Worm (Caenorhabditis elegans) whole organism, young adult: Measurements from ENCODE around the gene K08B5.1.

Experiments used
- B0035.1 ChIP-seq: sonication (generic microtip); optimal IDR thresholded peaks from 2 replicates; lab custom pipeline; 2016; ENCODE audit warnings: missing genetic modification characterization, mild to moderate bottlenecking, missing compliant biosample characterization, missing genotype, missing genetic modification reagents
- F33H1.4 ChIP-seq: fragments of 200-800 bp; sonication (Bioruptor generic); IDR thresholded peaks from 2 replicates; pipeline ENCODE4 v1.3.6; 2022; ENCODE audit warnings: missing genetic modification reagents, missing genetic modification characterization, missing compliant biosample characterization
- F55B11.4 ChIP-seq: sonication (generic microtip); optimal IDR thresholded peaks from 2 replicates; lab custom pipeline; 2016; ENCODE audit warnings: missing compliant biosample characterization, missing genetic modification characterization, borderline replicate concordance; ENCODE audit not compliant: insufficient read depth
- F57A8.1 ChIP-seq: fragments of 200-800 bp; sonication (Bioruptor generic); optimal IDR thresholded peaks from 2 replicates; lab custom pipeline; 2018; ENCODE audit warnings: mild to moderate bottlenecking, missing genetic modification characterization, moderate library complexity, missing compliant biosample characterization
- K11D2.4 ChIP-seq: fragments of 200-800 bp; sonication (Bioruptor generic); IDR thresholded peaks from 2 replicates; pipeline ENCODE4 v1.3.6; 2022; ENCODE audit warnings: missing genetic modification reagents, missing genetic modification characterization, missing compliant biosample characterization
- K12H6.12 ChIP-seq: fragments of 200-800 bp; sonication (Bioruptor generic); optimal IDR thresholded peaks from 2 replicates; lab custom pipeline; 2018; ENCODE audit warnings: mild to moderate bottlenecking, missing genetic modification characterization, missing compliant biosample characterization
- T07F8.4 ChIP-seq: sonication (generic microtip); optimal IDR thresholded peaks from 2 replicates; lab custom pipeline; 2016; ENCODE audit warnings: mild to moderate bottlenecking, missing genetic modification characterization, moderate library complexity, missing compliant biosample characterization
- Y53F4B.3 ChIP-seq: fragments of 200-800 bp; sonication (Bioruptor generic); IDR thresholded peaks from 2 replicates; pipeline ENCODE4 v1.3.6; 2022; ENCODE audit warnings: missing genetic modification reagents, missing genetic modification characterization, missing compliant biosample characterization
- Y53G8AR.9 ChIP-seq: fragments of 200-800 bp; sonication (Bioruptor generic); conservative IDR thresholded peaks from 2 replicates; pipeline ENCODE4 v1.3.6; 2022; ENCODE audit warnings: missing genetic modification reagents, missing genetic modification characterization, missing compliant biosample characterization
- Y79H2A.3 ChIP-seq: fragments of 200-800 bp; sonication (Bioruptor generic); conservative IDR thresholded peaks from 2 replicates; pipeline ENCODE4 v1.3.6; 2022; ENCODE audit warnings: missing genetic modification reagents, missing genetic modification characterization, missing compliant biosample characterization
- Y95B8A.8 ChIP-seq: fragments of 200-800 bp; sonication (Bioruptor generic); IDR thresholded peaks from 2 replicates; pipeline ENCODE4 v1.3.6; 2022; ENCODE audit warnings: missing genetic modification reagents, missing genetic modification characterization, missing compliant biosample characterization
- akir-1 ChIP-seq: fragments of 200-800 bp; sonication (Bioruptor generic); optimal IDR thresholded peaks from 2 replicates; lab custom pipeline; 2018; ENCODE audit warnings: mild to moderate bottlenecking, missing genetic modification characterization, moderate library complexity, missing compliant biosample characterization
- aptf-3 ChIP-seq: fragments of 200-800 bp; sonication (Bioruptor generic); IDR thresholded peaks from 2 replicates; pipeline ENCODE4 v1.3.6; 2022; ENCODE audit warnings: missing genetic modification characterization, missing compliant biosample characterization
- athp-1 ChIP-seq: sonication (generic microtip); optimal IDR thresholded peaks from 2 replicates; lab custom pipeline; 2017; ENCODE audit warnings: mild to moderate bottlenecking, missing genetic modification characterization, missing compliant biosample characterization
- attf-5 ChIP-seq: fragments of 200-800 bp; sonication (Bioruptor generic); optimal IDR thresholded peaks from 2 replicates; lab custom pipeline; 2018; ENCODE audit warnings: mild to moderate bottlenecking, missing genetic modification characterization, missing compliant biosample characterization
- attf-6 ChIP-seq: fragments of 200-800 bp; sonication (Bioruptor generic); IDR thresholded peaks from 2 replicates; pipeline ENCODE4 v1.3.6; 2022; ENCODE audit warnings: missing genetic modification reagents, missing genetic modification characterization, missing compliant biosample characterization
- bed-2 ChIP-seq: fragments of 200-800 bp; sonication (Bioruptor generic); IDR thresholded peaks from 2 replicates; pipeline ENCODE4 v1.3.6; 2022; ENCODE audit warnings: missing genetic modification reagents, missing genetic modification characterization, missing compliant biosample characterization
- ccch-3 ChIP-seq: fragments of 200-800 bp; sonication (Bioruptor generic); optimal IDR thresholded peaks from 2 replicates; lab custom pipeline; 2018; ENCODE audit warnings: mild to moderate bottlenecking, missing genetic modification characterization, missing compliant biosample characterization
- cebp-1 ChIP-seq, 2 experiments: fragments of 200-800 bp in 1 of 2; sonication (Bioruptor generic) in 1 of 2; sonication (generic microtip) in 1 of 2; IDR thresholded peaks in 1 of 2; optimal IDR thresholded peaks in 1 of 2; 2 replicates each; pipeline versions ENCODE4 v1.3.6 to Lab custom; 2017 to 2022; ENCODE audit warnings: missing compliant biosample characterization in 2 of 2, missing genetic modification characterization in 2 of 2, mild to moderate bottlenecking in 1 of 2, missing genetic modification reagents in 1 of 2, moderate library complexity in 1 of 2
- ceh-27 ChIP-seq: fragments of 200-800 bp; sonication (Bioruptor generic); optimal IDR thresholded peaks from 2 replicates; lab custom pipeline; 2018; ENCODE audit warnings: mild to moderate bottlenecking, missing genetic modification characterization, moderate library complexity, missing compliant biosample characterization
- ceh-58 ChIP-seq: fragments of 200-800 bp; sonication (Bioruptor generic); IDR thresholded peaks from 2 replicates; pipeline ENCODE4 v1.3.6; 2022; ENCODE audit warnings: missing genetic modification characterization, missing compliant biosample characterization
- him-1 ChIP-seq: sonication (generic microtip); optimal IDR thresholded peaks from 2 replicates; lab custom pipeline; 2016; ENCODE audit warnings: missing genotype, missing genetic modification reagents, missing genetic modification characterization, missing compliant biosample characterization
- hmg-1.2 ChIP-seq: fragments of 200-800 bp; sonication (Bioruptor generic); IDR thresholded peaks from 2 replicates; pipeline ENCODE4 v1.3.6; 2022; ENCODE audit warnings: missing genetic modification reagents, missing genetic modification characterization, missing compliant biosample characterization
- let-526 ChIP-seq: fragments of 200-800 bp; sonication (Bioruptor generic); IDR thresholded peaks from 2 replicates; pipeline ENCODE4 v1.3.6; 2022; ENCODE audit warnings: missing genetic modification reagents, missing genetic modification characterization, missing compliant biosample characterization
- lin-26 ChIP-seq: fragments of 200-800 bp; sonication (Bioruptor generic); IDR thresholded peaks from 2 replicates; pipeline ENCODE4 v1.3.6; 2022; ENCODE audit warnings: missing genetic modification reagents, missing genetic modification characterization, missing compliant biosample characterization
- lir-1 ChIP-seq: fragments of 200-800 bp; sonication (Bioruptor generic); conservative IDR thresholded peaks from 2 replicates; pipeline ENCODE4 v1.3.6; 2022; ENCODE audit warnings: missing genetic modification reagents, missing genetic modification characterization, missing compliant biosample characterization
- madf-10 ChIP-seq: sonication (generic microtip); optimal IDR thresholded peaks from 2 replicates; lab custom pipeline; 2016; ENCODE audit warnings: mild to moderate bottlenecking, missing genetic modification characterization, missing compliant biosample characterization
- madf-6 ChIP-seq: fragments of 200-800 bp; sonication (Bioruptor generic); IDR thresholded peaks from 2 replicates; pipeline ENCODE4 v1.3.6; 2022; ENCODE audit warnings: missing genetic modification reagents, missing genetic modification characterization, missing compliant biosample characterization
- madf-8 ChIP-seq: fragments of 200-800 bp; sonication (Bioruptor generic); conservative IDR thresholded peaks from 2 replicates; pipeline ENCODE4 v1.3.6; 2022; ENCODE audit warnings: missing genetic modification reagents, missing genetic modification characterization, missing compliant biosample characterization
- nhr-120 ChIP-seq: fragments of 200-800 bp; sonication (Bioruptor generic); IDR thresholded peaks from 2 replicates; pipeline ENCODE4 v1.3.6; 2022; ENCODE audit warnings: missing genetic modification characterization, missing compliant biosample characterization
- nhr-90 ChIP-seq: sonication (generic microtip); optimal IDR thresholded peaks from 2 replicates; lab custom pipeline; 2016; ENCODE audit warnings: missing genotype, mild to moderate bottlenecking, missing genetic modification characterization, missing compliant biosample characterization
- rec-8 ChIP-seq, 2 experiments: sonication (generic microtip); optimal IDR thresholded peaks; 2 replicates each; lab custom pipeline; 2016; ENCODE audit warnings: mild to moderate bottlenecking in 2 of 2, missing genetic modification characterization in 2 of 2, missing genetic modification reagents in 2 of 2, missing genotype in 2 of 2, missing biosample characterization in 1 of 2, missing compliant biosample characterization in 1 of 2, moderate library complexity in 1 of 2
- repo-1 ChIP-seq: sonication (generic microtip); optimal IDR thresholded peaks from 2 replicates; lab custom pipeline; 2017; ENCODE audit warnings: mild to moderate bottlenecking, missing genetic modification characterization, missing compliant biosample characterization
- rpc-1 ChIP-seq, 2 experiments: fragments of 150-350 bp in 1 of 2; sonication (generic microtip) in 1 of 2; optimal IDR thresholded peaks; 2 replicates each; lab custom pipeline; 2014 to 2018; ENCODE audit warnings: missing biosample characterization in 1 of 2, missing genetic modification characterization in 1 of 2, missing genetic modification reagents in 1 of 2, missing genotype in 1 of 2
- sdz-38 ChIP-seq: sonication (generic microtip); optimal IDR thresholded peaks from 2 replicates; lab custom pipeline; 2016; ENCODE audit warnings: missing genotype, missing genetic modification characterization, missing compliant biosample characterization
- sea-2 ChIP-seq: fragments of 200-800 bp; sonication (Bioruptor generic); IDR thresholded peaks from 2 replicates; pipeline ENCODE4 v1.3.6; 2022; ENCODE audit warnings: missing genetic modification characterization, missing compliant biosample characterization
- snpc-1.1 ChIP-seq: sonication (generic microtip); optimal IDR thresholded peaks from 2 replicates; lab custom pipeline; 2017; ENCODE audit warnings: missing genetic modification characterization, mild to moderate bottlenecking, missing compliant biosample characterization, antibody characterized with exemption, moderate library complexity, missing genotype, missing genetic modification reagents; ENCODE audit not compliant: insufficient read depth
- snpc-1.3 ChIP-seq: sonication (generic microtip); optimal IDR thresholded peaks from 2 replicates; lab custom pipeline; 2017; ENCODE audit warnings: missing genetic modification characterization, mild to moderate bottlenecking, missing compliant biosample characterization, antibody characterized with exemption, moderate library complexity, missing genotype, missing genetic modification reagents; ENCODE audit not compliant: insufficient read depth
- snpc-3.4 ChIP-seq: sonication (generic microtip); optimal IDR thresholded peaks from 2 replicates; lab custom pipeline; 2017; ENCODE audit warnings: missing genetic modification characterization, mild to moderate bottlenecking, missing compliant biosample characterization, antibody characterized with exemption, moderate library complexity, missing genotype, missing genetic modification reagents
- snpc-4 ChIP-seq, 5 experiments: fragments of 150-350 bp in 1 of 5; sonication (generic microtip) in 4 of 5; optimal IDR thresholded peaks; 2 replicates each; lab custom pipeline; 2014 to 2018; ENCODE audit warnings: missing genetic modification characterization in 5 of 5, missing biosample characterization in 3 of 5, antibody characterized with exemption in 2 of 5, mild to moderate bottlenecking in 2 of 5, missing compliant biosample characterization in 2 of 5, missing genotype in 2 of 5, moderate library complexity in 2 of 5, missing genetic modification reagents in 1 of 5
- tbx-9 ChIP-seq: sonication (generic microtip); optimal IDR thresholded peaks from 2 replicates; lab custom pipeline; 2016; ENCODE audit warnings: borderline replicate concordance, missing genetic modification characterization, inconsistent platforms, missing compliant biosample characterization
- tlf-1 ChIP-seq: fragments of 200-800 bp; sonication (Bioruptor generic); optimal IDR thresholded peaks from 2 replicates; lab custom pipeline; 2018; ENCODE audit warnings: mild to moderate bottlenecking, missing genetic modification characterization, missing compliant biosample characterization
- unc-130 ChIP-seq: sonication (generic microtip); optimal IDR thresholded peaks from 2 replicates; lab custom pipeline; 2016; ENCODE audit warnings: missing genetic modification reagents, missing genetic modification characterization, missing compliant biosample characterization
- unc-62 ChIP-seq: fragments of 150-350 bp; optimal IDR thresholded peaks from 2 replicates; lab custom pipeline; 2014; ENCODE audit warnings: missing biosample characterization, missing genetic modification reagents, missing genetic modification characterization
- ztf-28 ChIP-seq: fragments of 200-800 bp; sonication (Bioruptor generic); IDR thresholded peaks from 2 replicates; pipeline ENCODE4 v1.3.6; 2022; ENCODE audit warnings: missing genetic modification reagents, missing genetic modification characterization, missing compliant biosample characterization

Gene K08B5.1

DNA sequence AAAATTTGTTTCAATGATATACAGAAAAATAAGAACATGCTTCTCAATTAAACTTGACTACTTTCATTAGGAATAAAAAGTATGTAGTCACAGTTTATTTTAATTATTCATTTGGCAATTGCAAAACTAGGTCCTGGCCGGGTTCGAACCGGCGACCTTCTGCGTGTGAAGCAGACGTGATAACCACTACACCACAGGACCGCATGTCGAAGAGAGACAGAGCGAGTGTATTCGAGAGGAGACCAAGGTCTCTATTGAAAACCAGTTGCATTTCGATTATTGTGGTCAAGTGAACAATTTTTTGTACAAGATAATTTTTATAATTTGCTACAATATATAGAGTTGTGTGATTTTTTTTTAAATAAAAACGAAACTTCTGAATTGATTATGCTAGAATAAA lies 32.6 kb downstream of the K08B5.1 start:
- peak; percentile 23 for TF ChIP-seq akir-1 (GFP tag; lab: Kevin White, UChicago)
- TF ChIP-seq attf-5 (GFP tag; lab: Kevin White, UChicago) = peak; percentile 52
- TF ChIP-seq ccch-3 (GFP tag; lab: Kevin White, UChicago) = no peak
- peak; percentile 60; the same call in 1 of the 2 replicates for TF ChIP-seq let-526 (GFP tag; lab: Robert Waterston, UW)
- no peak for TF ChIP-seq F57A8.1 (GFP tag; lab: Kevin White, UChicago)
- TF ChIP-seq K12H6.12 (tag; lab: Kevin White, UChicago) = peak; percentile 28
- TF ChIP-seq lin-26 (GFP tag; lab: Robert Waterston, UW) = peak; percentile 84
- peak; percentile 93 for TF ChIP-seq rpc-1 (optimal IDR thresholded peaks at IDR 0.05; lab: Kevin White, UChicago)
- peak; percentile 85 for TF ChIP-seq rpc-1 (tag; optimal IDR thresholded peaks at IDR 0.05; lab: Kevin White, UChicago)
- TF ChIP-seq snpc-3.4 (tag; lab: Kevin White, UChicago) = peak; percentile 59
- peak; percentile 84 for TF ChIP-seq hmg-1.2 (GFP tag; lab: Robert Waterston, UW)
- no peak for TF ChIP-seq ceh-58 (GFP tag; lab: Robert Waterston, UW)
- 0 out of 2 replicates have a peak, but pooled peaks have one; percentile 15 for TF ChIP-seq ztf-28 (GFP tag; lab: Robert Waterston, UW)
- TF ChIP-seq unc-130 (GFP tag; lab: Kevin White, UChicago) = peak; percentile 39
- no peak for TF ChIP-seq Y79H2A.3 (GFP tag; lab: Robert Waterston, UW)
- TF ChIP-seq repo-1 (tag; lab: Kevin White, UChicago) = peak; percentile 42
- TF ChIP-seq unc-62 (GFP tag; lab: Kevin White, UChicago) = no peak
- peak; percentile 68 for TF ChIP-seq madf-6
- no peak for TF ChIP-seq tbx-9 (tag; lab: Kevin White, UChicago)
- TF ChIP-seq lir-1 (GFP tag; lab: Robert Waterston, UW) = no peak; the same call in 1 of the 2 replicates
- TF ChIP-seq cebp-1 (GFP tag; IDR thresholded peaks at IDR 0.05; lab: Robert Waterston, UW) = peak; percentile 39; the same call in 1 of the 2 replicates
- peak; percentile 71 for TF ChIP-seq cebp-1 (tag; optimal IDR thresholded peaks at IDR 0.05; lab: Kevin White, UChicago)
- TF ChIP-seq bed-2 (GFP tag; lab: Robert Waterston, UW) = peak; percentile 53; the same call in 1 of the 2 replicates
- no peak for TF ChIP-seq madf-8 (GFP tag; lab: Robert Waterston, UW)
- 0 out of 2 replicates have a peak, but pooled peaks have one; percentile 19 for TF ChIP-seq Y53G8AR.9 (GFP tag; lab: Robert Waterston, UW)
- TF ChIP-seq athp-1 = peak; percentile 37
- 0 out of 2 replicates have a peak, but pooled peaks have one; percentile 23 for TF ChIP-seq Y95B8A.8 (GFP tag; lab: Robert Waterston, UW)
- TF ChIP-seq aptf-3 (GFP tag; lab: Robert Waterston, UW) = no peak
- peak; percentile 57 to 69 for TF ChIP-seq rec-8 (tag; optimal IDR thresholded peaks at IDR 0.05; lab: Kevin White, UChicago)
- TF ChIP-seq him-1 (tag; lab: Kevin White, UChicago) = peak; percentile 72
- TF ChIP-seq sdz-38 (tag; lab: Kevin White, UChicago) = no peak
- peak; percentile 59 for TF ChIP-seq tlf-1 (GFP tag; lab: Kevin White, UChicago)
- peak; percentile 76 for TF ChIP-seq snpc-1.3 (tag; lab: Kevin White, UChicago)
- peak; percentile 85 for TF ChIP-seq ceh-27 (GFP tag; lab: Kevin White, UChicago)
- TF ChIP-seq Y53F4B.3 = peak; percentile 54; the same call in 1 of the 2 replicates
- 0 out of 2 replicates have a peak, but pooled peaks have one; percentile 47 for TF ChIP-seq K11D2.4 (GFP tag; lab: Robert Waterston, UW)
- peak; percentile 78 for TF ChIP-seq madf-10
- peak; percentile 70 for TF ChIP-seq nhr-90
- peak; percentile 19 for TF ChIP-seq B0035.1 (tag; lab: Kevin White, UChicago)
- TF ChIP-seq F55B11.4 = no peak
- TF ChIP-seq F33H1.4 (GFP tag; lab: Robert Waterston, UW) = no peak
- TF ChIP-seq sea-2 = no peak
- no peak for TF ChIP-seq nhr-120 (GFP tag; lab: Robert Waterston, UW)
- TF ChIP-seq snpc-4 (GFP tag; optimal IDR thresholded peaks at IDR 0.05; lab: Kevin White, UChicago) = peak; percentile 73
- TF ChIP-seq snpc-4 (tag; optimal IDR thresholded peaks at IDR 0.05; lab: Kevin White, UChicago) = peak in 3 of 4 experiments; percentile 67 to 83 (median 72)
- peak; percentile 58 for TF ChIP-seq snpc-1.1 (tag; lab: Kevin White, UChicago)
- peak; percentile 62; the same call in 1 of the 2 replicates for TF ChIP-seq attf-6 (GFP tag; lab: Robert Waterston, UW)
- TF ChIP-seq T07F8.4 (tag; lab: Kevin White, UChicago) = peak; percentile 79
